Worm (Caenorhabditis elegans) whole organism, young adult: Measurements from ENCODE around the gene srd-31.

Experiments
- cebp-2 ChIP-seq: fragments of 200-800 bp; sonication (Bioruptor generic); IDR thresholded peaks from 2 replicates; pipeline ENCODE4 v1.3.6; 2022; ENCODE audit warnings: missing genetic modification characterization, missing compliant biosample characterization
- pha-4 ChIP-seq: fragments of 150-350 bp; sonication (generic microtip); optimal IDR thresholded peaks from 2 replicates; lab custom pipeline; 2014; ENCODE audit warnings: missing biosample characterization, missing genetic modification reagents, missing genetic modification characterization

DNA sequence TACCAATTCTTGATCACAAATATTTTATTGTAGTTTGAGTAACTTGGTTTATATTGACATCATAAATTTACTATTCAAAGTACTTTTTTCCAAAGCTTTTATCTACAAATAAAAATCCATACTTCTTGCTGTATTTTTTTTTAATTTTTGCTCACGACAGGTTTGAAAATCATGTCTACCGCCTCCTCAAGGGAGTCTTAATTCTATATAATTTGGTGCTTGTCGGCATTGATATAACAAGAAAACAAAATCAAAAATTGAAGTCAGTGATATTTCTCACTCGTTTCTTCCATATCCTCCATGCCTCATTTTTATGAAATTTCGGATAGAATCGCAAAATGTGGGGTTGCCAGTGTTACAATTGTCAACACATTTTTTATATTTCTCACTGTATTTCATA lies 10.9 kb upstream of the srd-31 start, which contains the start of gene str-47:
- no peak for TF ChIP-seq pha-4 (tag; lab: Kevin White, UChicago)
- no peak for TF ChIP-seq cebp-2 (GFP tag; lab: Robert Waterston, UW)
